Worm (Caenorhabditis elegans): ENCODE data around the gene nspb-9.

DNA sequence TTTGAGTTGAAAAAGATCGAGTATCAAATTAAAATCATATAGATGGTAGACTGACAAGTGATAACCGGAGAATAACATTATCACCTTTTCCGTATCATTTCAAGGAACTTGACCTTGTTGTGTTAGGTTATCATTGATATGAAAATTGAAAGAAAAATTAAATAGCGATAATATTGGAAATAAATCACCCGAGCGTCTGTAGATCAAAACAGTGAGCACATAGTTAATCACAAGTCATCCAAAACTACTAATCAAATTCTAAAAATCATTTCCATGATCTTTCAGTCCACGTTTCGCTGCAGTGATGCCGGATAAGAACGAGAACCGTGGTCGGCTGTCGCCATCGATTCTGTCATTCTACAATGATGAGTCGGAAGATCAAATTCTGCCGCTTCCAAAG lies 39.1 kb downstream of the nspb-9 start:
- no peak for TF ChIP-seq arid-1 (GFP tag; conservative IDR thresholded peaks at IDR 0.05)
- no peak for TF ChIP-seq mdl-1 (tag; optimal IDR thresholded peaks at IDR 0.05)
- TF ChIP-seq ztf-11 (tag; optimal IDR thresholded peaks at IDR 0.05), result no peak
- no peak for TF ChIP-seq skn-1 (tag; optimal IDR thresholded peaks at IDR 0.05)
- TF ChIP-seq nhr-77 (tag; optimal IDR thresholded peaks at IDR 0.05), result no peak
